Fruit fly (Drosophila melanogaster) whole organism, adult: ENCODE data around the gene TotE.

Experiments
- cnc ChIP-seq, 2 experiments: fragments of >200 bp; optimal IDR thresholded peaks; 2 replicates each; lab custom pipeline; 2017
- tj ChIP-seq: fragments of 200-800 bp; sonication (Bioruptor generic); optimal IDR thresholded peaks from 3 replicates; lab custom pipeline; 2017; ENCODE audit warnings: missing biosample characterization, mild to moderate bottlenecking, missing genetic modification characterization, moderate library complexity

DNA sequence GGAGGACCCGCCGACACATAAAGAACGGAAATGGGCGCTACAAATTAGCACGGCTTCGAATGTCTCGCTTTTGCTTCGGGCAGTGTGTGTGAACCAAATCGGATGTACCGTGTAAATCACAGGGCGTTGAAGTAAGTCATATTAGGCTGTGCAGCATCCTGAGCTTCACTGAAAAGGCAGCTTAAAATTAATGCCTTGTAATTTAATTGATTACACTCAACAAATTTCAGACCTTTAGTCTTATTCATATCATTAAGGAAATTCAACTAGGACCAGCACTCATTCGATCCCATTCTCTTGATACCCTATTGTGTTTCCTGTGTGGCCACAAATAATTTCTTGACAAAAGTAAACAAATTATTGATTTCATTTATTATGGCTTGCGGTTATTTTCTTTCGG lies 43.4 kb downstream of the TotE start:
- TF ChIP-seq cnc (optimal IDR thresholded peaks at IDR 0.05; lab: Kevin White, UChicago) (no peak), tj (GFP tag; lab: Kevin White, UChicago) (no peak)
